Fruit fly (Drosophila melanogaster): ENCODE results near the gene kud.
A peak's percentile ranks its signal among the peaks of the same experiment; 100 is the strongest.

The kud gene

dm6 chr3L:16805806-16806719 lies 38.7 kb downstream of the kud start (continued):
- TF ChIP-seq CG10669 (GFP tag; optimal IDR thresholded peaks at IDR 0.05) (peak; percentile 61), Hr39 (GFP tag; optimal IDR thresholded peaks at IDR 0.05) (peak; percentile 42), vri (GFP tag; optimal IDR thresholded peaks at IDR 0.05) (peak; percentile 7), OdsH (GFP tag; optimal IDR thresholded peaks at IDR 0.05) (peak; percentile 53), CG8119 (GFP tag; IDR thresholded peaks at IDR 0.05) (no peak; the same call in 2 of the 3 replicates), Eip93F (GFP tag; optimal IDR thresholded peaks at IDR 0.05) (no peak), Gug (GFP tag; IDR thresholded peaks at IDR 0.05) (no peak), CG1621 (tag; optimal IDR thresholded peaks at IDR 0.05) (peak; percentile 45), lz (GFP tag; optimal IDR thresholded peaks at IDR 0.05) (peak; percentile 42), svp (GFP tag) (peak; percentile 85), dsx (GFP tag; optimal IDR thresholded peaks at IDR 0.05; ENCODE audit: poor library complexity, severe bottlenecking) (peak; percentile 52), spab (GFP tag; optimal IDR thresholded peaks at IDR 0.05) (peak; percentile 29), Met (GFP tag; optimal IDR thresholded peaks at IDR 0.05) (peak; percentile 59), CG11294 (GFP tag; IDR thresholded peaks at IDR 0.05) (0 out of 2 replicates have a peak, but pooled peaks have one; percentile 9), CG32006 (GFP tag; optimal IDR thresholded peaks at IDR 0.05) (peak; percentile 12), CG6808 (GFP tag; optimal IDR thresholded peaks at IDR 0.05) (no peak)

- TF ChIP-seq Eip75B (GFP tag; optimal IDR thresholded peaks at IDR 0.05): no peak
- TF ChIP-seq CG6276 (GFP tag; optimal IDR thresholded peaks at IDR 0.05): no peak
- peak; percentile 54 for TF ChIP-seq Eip78C (GFP tag)
- no peak for TF ChIP-seq Lpt (GFP tag; optimal IDR thresholded peaks at IDR 0.05)
- no peak for TF ChIP-seq Sox14 (GFP tag; optimal IDR thresholded peaks at IDR 0.05)
- no peak for TF ChIP-seq cyc (GFP tag; optimal IDR thresholded peaks at IDR 0.05)
- no peak for TF ChIP-seq OdsH (GFP tag; optimal IDR thresholded peaks at IDR 0.05)
- peak in 1 of 2 experiments; percentile 1 for TF ChIP-seq ss (GFP tag; optimal IDR thresholded peaks at IDR 0.05)
- TF ChIP-seq fkh (GFP tag; optimal IDR thresholded peaks at IDR 0.05): peak; percentile 77
- TF ChIP-seq CG6808 (GFP tag; optimal IDR thresholded peaks at IDR 0.05): peak; percentile 7
- no peak for TF ChIP-seq Met (GFP tag; optimal IDR thresholded peaks at IDR 0.05)
- peak; percentile 60 for TF ChIP-seq vri (GFP tag; optimal IDR thresholded peaks at IDR 0.05)
- no peak for TF ChIP-seq CG6163 (GFP tag; IDR thresholded peaks at IDR 0.05)
- TF ChIP-seq CG8119 (GFP tag; IDR thresholded peaks at IDR 0.05): no peak
Measured at dm6 chr3L:16804627-16805026, 40.2 kb downstream of the kud start, which contains the start of gene nudC. Gene nudC (plus strand): TSS chr3L:16804994.

dm6 chr3L:16803708-16804350 lies 41.0 kb downstream of the kud start:
- TF ChIP-seq salr (GFP tag; optimal IDR thresholded peaks at IDR 0.05) (no peak), OdsH (GFP tag; optimal IDR thresholded peaks at IDR 0.05) (no peak), Smox (GFP tag; optimal IDR thresholded peaks at IDR 0.05) (peak; percentile 8), CG15336 (GFP tag; IDR thresholded peaks at IDR 0.05) (no peak), dac (GFP tag; optimal IDR thresholded peaks at IDR 0.05) (no peak), Sox14 (GFP tag; optimal IDR thresholded peaks at IDR 0.05) (no peak), esn (GFP tag; optimal IDR thresholded peaks at IDR 0.05) (no peak), acj6 (GFP tag; optimal IDR thresholded peaks at IDR 0.05) (no peak), CG8632 (GFP tag; optimal IDR thresholded peaks at IDR 0.05) (no peak), ss (GFP tag; optimal IDR thresholded peaks at IDR 0.05) (no peak), CG10669 (GFP tag; optimal IDR thresholded peaks at IDR 0.05) (no peak), Hr39 (GFP tag; optimal IDR thresholded peaks at IDR 0.05) (no peak), Gug (GFP tag; IDR thresholded peaks at IDR 0.05) (0 out of 2 replicates have a peak, but pooled peaks have one; percentile 10), Sox102F (GFP tag; optimal IDR thresholded peaks at IDR 0.05) (peak; percentile 24), Hr4 (GFP tag; optimal IDR thresholded peaks at IDR 0.05) (no peak), CG7368 (GFP tag; optimal IDR thresholded peaks at IDR 0.05) (no peak), CG16779 (tag; optimal IDR thresholded peaks at IDR 0.05) (peak; percentile 37), fd85E (GFP tag; optimal IDR thresholded peaks at IDR 0.05) (no peak), CG8119 (GFP tag; IDR thresholded peaks at IDR 0.05) (no peak), CG4318 (GFP tag; optimal IDR thresholded peaks at IDR 0.05) (no peak), CG32006 (GFP tag; optimal IDR thresholded peaks at IDR 0.05) (no peak), Blimp-1 (GFP tag; optimal IDR thresholded peaks at IDR 0.05) (peak; percentile 15), Ets21C (GFP tag; optimal IDR thresholded peaks at IDR 0.05) (no peak), dsx (GFP tag; optimal IDR thresholded peaks at IDR 0.05; ENCODE audit: poor library complexity, severe bottlenecking) (no peak), CG6276 (GFP tag; optimal IDR thresholded peaks at IDR 0.05) (no peak), Met (GFP tag; optimal IDR thresholded peaks at IDR 0.05) (peak; percentile 16), CG6808 (GFP tag; optimal IDR thresholded peaks at IDR 0.05) (no peak), eg (GFP tag; IDR thresholded peaks at IDR 0.05) (peak; percentile 33; the same call in 1 of the 3 replicates), CG6854 (GFP tag; optimal IDR thresholded peaks at IDR 0.05) (no peak), svp (GFP tag) (peak; percentile 70)
